Worm (Caenorhabditis elegans) whole organism, L3 larva: ENCODE measurements around the gene ent-3.

Experiments
- ZK546.5 ChIP-seq: sonication (generic microtip); optimal IDR thresholded peaks from 2 replicates; lab custom pipeline; 2017; ENCODE audit warnings: missing biosample characterization, missing genetic modification characterization
- nhr-237 ChIP-seq: fragments of 150-350 bp; optimal IDR thresholded peaks from 2 replicates; lab custom pipeline; 2014; ENCODE audit warnings: missing biosample characterization, missing genetic modification characterization
- nhr-76 ChIP-seq: fragments of 150-350 bp; sonication (generic microtip); optimal IDR thresholded peaks from 5 replicates; lab custom pipeline; 2014; ENCODE audit warnings: missing biosample characterization, missing genetic modification characterization

ce11 chrV:14252025-14252424 is 16.2 kb upstream of the ent-3 start, which contains the start of gene K02E11.5:
- no peak for TF ChIP-seq ZK546.5 (tag; lab: Kevin White, UChicago)
- no peak for TF ChIP-seq nhr-237 (tag; lab: Kevin White, UChicago)
- no peak for TF ChIP-seq nhr-76 (tag; lab: Kevin White, UChicago)
